Fruit fly (Drosophila melanogaster): ENCODE data around the gene CG8840.

The CG8840 gene

DNA sequence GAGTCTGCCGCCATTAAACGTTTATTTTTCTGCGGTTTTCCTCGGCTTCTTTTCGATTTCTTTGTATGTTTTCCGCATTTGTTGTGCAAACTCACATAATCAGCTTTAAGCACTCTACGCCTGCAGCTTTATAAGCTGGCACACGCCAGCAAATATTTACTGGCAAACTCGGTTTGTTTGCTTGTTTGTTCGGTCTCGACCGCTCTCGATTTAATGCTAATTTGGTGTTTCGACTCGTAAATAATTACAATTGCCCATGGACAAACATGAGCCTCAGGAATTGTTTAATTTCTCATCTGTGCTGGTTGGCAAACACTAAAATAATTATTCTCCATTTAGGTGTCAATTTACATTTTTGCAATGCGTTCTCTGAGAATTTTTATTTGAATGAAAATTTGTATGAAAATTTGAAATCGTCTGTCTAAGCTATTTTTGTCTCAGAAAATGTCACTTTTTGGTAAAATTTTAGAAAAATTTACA lies 12.7 kb upstream of the CG8840 start, which contains the start of gene CG34175 (continued):
- TF ChIP-seq CG17568 (GFP tag; optimal IDR thresholded peaks at IDR 0.05): peak; percentile 22
- no peak for TF ChIP-seq dmrt11E (tag; optimal IDR thresholded peaks at IDR 0.05)
- TF ChIP-seq fd3F (GFP tag; optimal IDR thresholded peaks at IDR 0.05): peak; percentile 25
- TF ChIP-seq CG18599 (GFP tag; optimal IDR thresholded peaks at IDR 0.05): peak; percentile 27
- peak; percentile 9 for TF ChIP-seq CG15011 (GFP tag; optimal IDR thresholded peaks at IDR 0.05)
- peak; percentile 22 for TF ChIP-seq CG6813 (GFP tag; optimal IDR thresholded peaks at IDR 0.05)
- TF ChIP-seq CG3281 (GFP tag; optimal IDR thresholded peaks at IDR 0.05): peak; percentile 11
- TF ChIP-seq mirr (GFP tag; optimal IDR thresholded peaks at IDR 0.05): peak; percentile 2
- peak; percentile 48 for TF ChIP-seq lab (GFP tag; optimal IDR thresholded peaks at IDR 0.05)
- peak; percentile 45 for TF ChIP-seq Asciz (GFP tag; optimal IDR thresholded peaks at IDR 0.05)
- TF ChIP-seq CG7839 (tag; optimal IDR thresholded peaks at IDR 0.05): peak; percentile 31
- TF ChIP-seq CG2678 (tag; optimal IDR thresholded peaks at IDR 0.05): peak; percentile 50
- peak; percentile 2 for TF ChIP-seq CG15514 (GFP tag; optimal IDR thresholded peaks at IDR 0.05)
- no peak for TF ChIP-seq croc (GFP tag; conservative IDR thresholded peaks at IDR 0.05)
- no peak for TF ChIP-seq CG1832 (GFP tag; optimal IDR thresholded peaks at IDR 0.05)
- TF ChIP-seq sc (optimal IDR thresholded peaks at IDR 0.05): no peak
- TF ChIP-seq sc (GFP tag; optimal IDR thresholded peaks at IDR 0.05): peak; percentile 22
- TF ChIP-seq B-H1 (GFP tag; IDR thresholded peaks at IDR 0.05): no peak
- no peak for TF ChIP-seq CG4730 (GFP tag; IDR thresholded peaks at IDR 0.05)
- peak; percentile 14 for TF ChIP-seq CG2202 (tag; optimal IDR thresholded peaks at IDR 0.05)
- no peak for TF ChIP-seq CG6175 (GFP tag; IDR thresholded peaks at IDR 0.05)
- peak; percentile 41 for TF ChIP-seq CG3407 (GFP tag; optimal IDR thresholded peaks at IDR 0.05)
- TF ChIP-seq Sox102F (GFP tag; optimal IDR thresholded peaks at IDR 0.05): peak; percentile 36
- TF ChIP-seq Meics (GFP tag; optimal IDR thresholded peaks at IDR 0.05): peak; percentile 12
- peak; percentile 78 for TF ChIP-seq sens (GFP tag)
- TF ChIP-seq inv (GFP tag; IDR thresholded peaks at IDR 0.05; ENCODE audit: partially characterized antibody): no peak
- peak; percentile 10 for TF ChIP-seq Fer1 (GFP tag; optimal IDR thresholded peaks at IDR 0.05)

DNA sequence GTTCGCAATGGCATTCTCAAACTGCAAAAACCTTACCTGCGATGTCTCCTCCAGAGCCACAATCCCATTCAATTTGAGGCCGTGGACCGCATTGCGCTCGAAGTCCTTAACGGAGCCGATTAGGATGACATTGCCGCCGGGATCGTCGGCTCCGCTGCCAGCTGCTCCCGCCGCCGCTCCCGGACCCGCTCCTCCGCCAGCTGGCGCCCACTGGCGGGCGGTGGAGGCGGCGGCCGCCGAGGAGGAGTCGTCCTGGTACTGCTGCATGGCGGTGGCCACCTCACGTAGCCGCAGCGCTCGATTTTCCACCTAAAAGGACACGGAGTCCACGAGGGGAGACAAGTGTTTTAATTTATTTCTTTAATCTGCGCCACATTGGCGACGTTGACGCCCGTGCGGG lies 2.6 kb upstream of the CG8840 start:
- TF ChIP-seq PHDP (tag; optimal IDR thresholded peaks at IDR 0.05) (no peak), Hr39 (optimal IDR thresholded peaks at IDR 0.05) (peak; percentile 55), sisA (GFP tag; IDR thresholded peaks at IDR 0.05) (peak; percentile 22; the same call in 1 of the 2 replicates), HmgZ (tag; optimal IDR thresholded peaks at IDR 0.05) (no peak), Ets65A (GFP tag) (peak; percentile 0)

DNA sequence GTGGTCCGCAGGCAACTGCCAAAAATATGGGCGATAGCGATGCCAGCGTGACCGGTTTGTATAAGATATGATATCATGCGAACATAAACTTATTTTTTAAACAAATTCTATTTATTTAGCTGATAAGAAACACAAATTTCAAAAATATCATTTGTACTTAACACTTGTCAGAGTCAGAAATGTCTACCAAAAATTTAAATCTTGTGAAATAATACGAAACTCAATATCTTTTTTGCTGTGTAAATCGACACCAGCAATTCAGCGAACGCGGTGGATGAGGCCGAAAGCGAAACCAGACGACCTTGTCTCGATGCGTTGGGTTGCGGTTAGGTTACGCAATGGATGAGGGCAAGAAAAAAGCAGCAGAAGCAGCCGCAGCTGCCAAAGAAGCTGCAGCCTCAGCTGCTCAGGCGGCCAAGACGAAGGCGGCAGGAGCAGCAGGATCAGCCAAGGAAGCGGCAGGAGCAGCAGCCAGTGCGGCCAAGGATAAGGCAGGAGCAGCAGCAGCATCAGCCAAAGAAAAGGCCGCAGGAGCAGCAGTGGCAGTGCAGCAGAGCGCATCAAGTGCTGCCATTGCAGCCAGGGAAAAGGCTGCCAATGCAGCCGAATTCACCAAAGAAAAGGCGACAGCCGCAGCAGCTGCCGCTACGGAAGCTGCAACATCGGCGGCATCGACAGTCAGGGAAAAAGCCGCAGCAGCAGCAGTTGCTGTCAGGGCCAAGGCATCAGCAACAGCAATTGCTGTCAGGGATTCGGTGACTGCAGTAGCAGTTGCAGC lies 6.4 kb downstream of the CG8840 start, which contains the start of gene CG31952:
CG31952 (plus strand) TSS at position 167 of the 778 bp plus-strand sequence.
- TF ChIP-seq HHEX (GFP tag; optimal IDR thresholded peaks at IDR 0.05): no peak
- TF ChIP-seq Drgx (GFP tag; IDR thresholded peaks at IDR 0.05): no peak
- no peak for TF ChIP-seq kah (GFP tag; optimal IDR thresholded peaks at IDR 0.05)
- TF ChIP-seq CG18011 (GFP tag; optimal IDR thresholded peaks at IDR 0.05): no peak
- no peak for TF ChIP-seq Lhr (GFP tag; optimal IDR thresholded peaks at IDR 0.05)
- no peak for TF ChIP-seq mam (GFP tag; optimal IDR thresholded peaks at IDR 0.05)
- TF ChIP-seq CG12744 (GFP tag; optimal IDR thresholded peaks at IDR 0.05): no peak
- no peak for TF ChIP-seq Blimp-1 (GFP tag; optimal IDR thresholded peaks at IDR 0.05)
- 0 out of 2 replicates have a peak, but pooled peaks have one; percentile 14 for TF ChIP-seq seq (GFP tag; IDR thresholded peaks at IDR 0.05)
- peak; percentile 33; the same call in 1 of the 2 replicates for TF ChIP-seq Atf6 (GFP tag; IDR thresholded peaks at IDR 0.05)
- TF ChIP-seq CG3281 (GFP tag; optimal IDR thresholded peaks at IDR 0.05): no peak
- peak; percentile 28 for TF ChIP-seq sens (GFP tag)
- no peak for TF ChIP-seq nmo (GFP tag; optimal IDR thresholded peaks at IDR 0.05)
- TF ChIP-seq CG2875 (GFP tag; optimal IDR thresholded peaks at IDR 0.05): no peak
- TF ChIP-seq dm (GFP tag; optimal IDR thresholded peaks at IDR 0.05): no peak
- TF ChIP-seq luna (GFP tag; optimal IDR thresholded peaks at IDR 0.05): no peak
- no peak for TF ChIP-seq CG18619 (GFP tag; optimal IDR thresholded peaks at IDR 0.05)
- TF ChIP-seq so (GFP tag; IDR thresholded peaks at IDR 0.05): peak; percentile 59; the same call in 1 of the 3 replicates

Measured in whole organism, embryonic.